Fruit fly (Drosophila melanogaster) S2 (cell line): ENCODE measurements around the gene CG7083.

ENCODE experiments used
- CG8478 ChIP-seq: fragments of >200 bp; optimal IDR thresholded peaks from 2 replicates; lab custom pipeline; 2018
- CTCF ChIP-seq, 2 experiments: fragments of >200 bp; optimal IDR thresholded peaks; 2 replicates each; lab custom pipeline; 2018

- TF ChIP-seq CG8478 (lab: Kevin White, UChicago) (no peak), CTCF (optimal IDR thresholded peaks at IDR 0.05; lab: Kevin White, UChicago) (no peak)
Observed at dm6 chr3L:8368694-8369344, 28.2 kb downstream of the CG7083 start.
